Worm (Caenorhabditis elegans) whole organism, young adult: ENCODE results near the gene erh-1.

ENCODE experiments used
- F33H1.4 ChIP-seq: fragments of 200-800 bp; sonication (Bioruptor generic); IDR thresholded peaks from 2 replicates; pipeline ENCODE4 v1.3.6; 2022; ENCODE audit warnings: missing genetic modification reagents, missing genetic modification characterization, missing compliant biosample characterization
- F57C9.4 ChIP-seq: sonication (generic microtip); optimal IDR thresholded peaks from 2 replicates; lab custom pipeline; 2017; ENCODE audit warnings: mild to moderate bottlenecking, missing genetic modification characterization, missing compliant biosample characterization
- Y53F4B.3 ChIP-seq: fragments of 200-800 bp; sonication (Bioruptor generic); IDR thresholded peaks from 2 replicates; pipeline ENCODE4 v1.3.6; 2022; ENCODE audit warnings: missing genetic modification reagents, missing genetic modification characterization, missing compliant biosample characterization
- ZK185.1 ChIP-seq: sonication (generic microtip); optimal IDR thresholded peaks from 2 replicates; lab custom pipeline; 2016; ENCODE audit warnings: mild to moderate bottlenecking, missing genetic modification characterization, missing compliant biosample characterization; ENCODE audit not compliant: poor library complexity, severe bottlenecking
- atf-7 ChIP-seq: sonication (generic microtip); optimal IDR thresholded peaks from 2 replicates; lab custom pipeline; 2017; ENCODE audit warnings: mild to moderate bottlenecking, missing genetic modification characterization, missing compliant biosample characterization
- attf-5 ChIP-seq: fragments of 200-800 bp; sonication (Bioruptor generic); optimal IDR thresholded peaks from 2 replicates; lab custom pipeline; 2018; ENCODE audit warnings: mild to moderate bottlenecking, missing genetic modification characterization, missing compliant biosample characterization
- attf-6 ChIP-seq: fragments of 200-800 bp; sonication (Bioruptor generic); IDR thresholded peaks from 2 replicates; pipeline ENCODE4 v1.3.6; 2022; ENCODE audit warnings: missing genetic modification reagents, missing genetic modification characterization, missing compliant biosample characterization
- bed-1 ChIP-seq: fragments of 200-800 bp; sonication (Bioruptor generic); IDR thresholded peaks from 2 replicates; pipeline ENCODE4 v1.3.6; 2022; ENCODE audit warnings: missing genetic modification reagents, missing genetic modification characterization, missing compliant biosample characterization
- efl-1 ChIP-seq: fragments of 150-350 bp; optimal IDR thresholded peaks from 2 replicates; lab custom pipeline; 2014; ENCODE audit warnings: missing biosample characterization, missing genetic modification reagents, missing genetic modification characterization
- egrh-3 ChIP-seq: fragments of 200-800 bp; sonication (Bioruptor generic); IDR thresholded peaks from 2 replicates; pipeline ENCODE4 v1.3.6; 2022; ENCODE audit warnings: missing genetic modification reagents, missing genetic modification characterization, missing compliant biosample characterization
- gei-17 ChIP-seq: fragments of 200-800 bp; sonication (Bioruptor generic); optimal IDR thresholded peaks from 2 replicates; lab custom pipeline; 2018; ENCODE audit warnings: mild to moderate bottlenecking, missing genetic modification characterization, missing compliant biosample characterization
- hmg-1.2 ChIP-seq: fragments of 200-800 bp; sonication (Bioruptor generic); IDR thresholded peaks from 2 replicates; pipeline ENCODE4 v1.3.6; 2022; ENCODE audit warnings: missing genetic modification reagents, missing genetic modification characterization, missing compliant biosample characterization
- hrde-1 ChIP-seq: sonication (generic microtip); optimal IDR thresholded peaks from 2 replicates; lab custom pipeline; 2016; ENCODE audit warnings: missing genetic modification characterization, mild to moderate bottlenecking, missing compliant biosample characterization, moderate library complexity, missing genotype, missing genetic modification reagents, borderline replicate concordance
- lin-35 ChIP-seq, 3 experiments: fragments of 150-350 bp in 2 of 3; sonication (generic microtip) in 1 of 3; optimal IDR thresholded peaks; 2 replicates each; lab custom pipeline; 2014 to 2018; ENCODE audit warnings: missing biosample characterization in 3 of 3, missing genetic modification characterization in 3 of 3, missing genetic modification reagents in 3 of 3
- lin-54 ChIP-seq: fragments of 200-800 bp; sonication (Bioruptor generic); optimal IDR thresholded peaks from 2 replicates; lab custom pipeline; 2018; ENCODE audit warnings: mild to moderate bottlenecking, missing genetic modification characterization, missing compliant biosample characterization
- madf-6 ChIP-seq: fragments of 200-800 bp; sonication (Bioruptor generic); IDR thresholded peaks from 2 replicates; pipeline ENCODE4 v1.3.6; 2022; ENCODE audit warnings: missing genetic modification reagents, missing genetic modification characterization, missing compliant biosample characterization
- mcd-1 ChIP-seq: fragments of 200-800 bp; sonication (Bioruptor generic); IDR thresholded peaks from 2 replicates; pipeline ENCODE4 v1.3.6; 2022; ENCODE audit warnings: missing genetic modification reagents, missing genetic modification characterization, missing compliant biosample characterization
- mes-4 ChIP-seq: sonication (generic microtip); optimal IDR thresholded peaks from 2 replicates; lab custom pipeline; 2016; ENCODE audit warnings: missing genotype, missing genetic modification characterization, missing compliant biosample characterization
- nfya-2 ChIP-seq: fragments of 200-800 bp; sonication (Bioruptor generic); IDR thresholded peaks from 2 replicates; pipeline ENCODE4 v1.3.6; 2022; ENCODE audit warnings: missing genetic modification reagents, missing genetic modification characterization, missing compliant biosample characterization
- snpc-3.4 ChIP-seq: sonication (generic microtip); optimal IDR thresholded peaks from 2 replicates; lab custom pipeline; 2017; ENCODE audit warnings: missing genetic modification characterization, mild to moderate bottlenecking, missing compliant biosample characterization, antibody characterized with exemption, moderate library complexity, missing genotype, missing genetic modification reagents
- unc-130 ChIP-seq: sonication (generic microtip); optimal IDR thresholded peaks from 2 replicates; lab custom pipeline; 2016; ENCODE audit warnings: missing genetic modification reagents, missing genetic modification characterization, missing compliant biosample characterization
- zfh-2 ChIP-seq: fragments of 200-800 bp; sonication (Bioruptor generic); conservative IDR thresholded peaks from 2 replicates; pipeline ENCODE4 v1.3.6; 2022; ENCODE audit warnings: missing genetic modification reagents, missing genetic modification characterization, missing compliant biosample characterization
- ztf-22 ChIP-seq: fragments of 200-800 bp; sonication (Bioruptor generic); optimal IDR thresholded peaks from 2 replicates; lab custom pipeline; 2018; ENCODE audit warnings: mild to moderate bottlenecking, missing genetic modification characterization, moderate library complexity, missing compliant biosample characterization
- ztf-3 ChIP-seq: fragments of 200-800 bp; sonication (Bioruptor generic); optimal IDR thresholded peaks from 2 replicates; lab custom pipeline; 2018; ENCODE audit warnings: mild to moderate bottlenecking, missing genetic modification characterization, missing compliant biosample characterization

erh-1 gene

ce11 chrV:10532725-10533124 is 46.2 kb downstream of the erh-1 start, which contains the start of gene txt-10:
Gene txt-10 (minus strand): TSS chrV:10532825.
- TF ChIP-seq snpc-3.4 (tag; lab: Kevin White, UChicago), result no peak
- TF ChIP-seq gei-17 (GFP tag; lab: Kevin White, UChicago), result no peak
- TF ChIP-seq F33H1.4 (GFP tag; lab: Robert Waterston, UW), result no peak
- no peak for TF ChIP-seq hmg-1.2 (GFP tag; lab: Robert Waterston, UW)
- TF ChIP-seq hrde-1 (tag; lab: Kevin White, UChicago), result peak; percentile 7

- TF ChIP-seq F57C9.4, result no peak
- no peak for TF ChIP-seq ztf-3 (GFP tag; lab: Kevin White, UChicago)
- TF ChIP-seq mes-4 (tag; lab: Kevin White, UChicago), result no peak
- no peak for TF ChIP-seq lin-54 (GFP tag; lab: Kevin White, UChicago)
- no peak for TF ChIP-seq egrh-3 (GFP tag; lab: Robert Waterston, UW)
- TF ChIP-seq atf-7 (tag; lab: Kevin White, UChicago), result no peak
- no peak for TF ChIP-seq mcd-1 (GFP tag; lab: Robert Waterston, UW)
- no peak for TF ChIP-seq ztf-22 (GFP tag; lab: Kevin White, UChicago)
- no peak for TF ChIP-seq attf-6 (GFP tag; lab: Robert Waterston, UW)
- TF ChIP-seq nfya-2 (GFP tag; lab: Robert Waterston, UW), result no peak
- no peak for TF ChIP-seq bed-1 (GFP tag; lab: Robert Waterston, UW)
- TF ChIP-seq efl-1 (GFP tag; lab: Kevin White, UChicago), result no peak
- no peak for TF ChIP-seq unc-130 (GFP tag; lab: Kevin White, UChicago)
- TF ChIP-seq lin-35 (GFP tag; optimal IDR thresholded peaks at IDR 0.05; lab: Kevin White, UChicago), result no peak
- no peak for TF ChIP-seq madf-6
- TF ChIP-seq attf-5 (GFP tag; lab: Kevin White, UChicago), result no peak
- no peak for TF ChIP-seq Y53F4B.3 (GFP tag; lab: Robert Waterston, UW)
Observed at ce11 chrV:10529600-10529999, 49.3 kb downstream of the erh-1 start.

- TF ChIP-seq zfh-2 (GFP tag; lab: Robert Waterston, UW) (no peak), ZK185.1 (tag; lab: Kevin White, UChicago) (no peak)
Observed at ce11 chrV:10528500-10528899, 50.4 kb downstream of the erh-1 start, which contains the start of gene F25D1.3. Gene F25D1.3 (plus strand): TSS chrV:10528724.
